Fruit fly (Drosophila melanogaster) whole organism, wandering third instar larva: ENCODE data around the gene Tim17a2.
A peak's percentile ranks its signal among the peaks of the same experiment; 100 is the strongest.

Source experiments
- CG32264 ChIP-seq: fragments of 200-800 bp; sonication (Bioruptor generic); optimal IDR thresholded peaks from 2 replicates; lab custom pipeline; 2016; ENCODE audit warnings: missing biosample characterization, missing genetic modification characterization
- CG9705 ChIP-seq: fragments of 200-800 bp; sonication (Bioruptor generic); optimal IDR thresholded peaks from 2 replicates; lab custom pipeline; 2018; ENCODE audit warnings: missing biosample characterization, mild to moderate bottlenecking, missing genetic modification characterization
- CrebA ChIP-seq: fragments of 200-800 bp; sonication (Bioruptor generic); optimal IDR thresholded peaks from 2 replicates; lab custom pipeline; 2016; ENCODE audit warnings: missing biosample characterization, mild to moderate bottlenecking, missing genetic modification characterization, borderline replicate concordance
- Dfd ChIP-seq: fragments of >200 bp; optimal IDR thresholded peaks from 2 replicates; lab custom pipeline; 2017; ENCODE audit warnings: missing biosample characterization, missing genetic modification characterization
- HLH106 ChIP-seq: fragments of 200-800 bp; optimal IDR thresholded peaks from 3 replicates; lab custom pipeline; 2019; ENCODE audit warnings: missing biosample characterization, mild to moderate bottlenecking, missing genetic modification characterization, moderate library complexity
- Hnf4 ChIP-seq: fragments of 200-800 bp; sonication (Bioruptor generic); optimal IDR thresholded peaks from 2 replicates; lab custom pipeline; 2016; ENCODE audit warnings: missing biosample characterization, mild to moderate bottlenecking, missing genetic modification characterization
- Hr78 ChIP-seq: fragments of >200 bp; optimal IDR thresholded peaks from 2 replicates; lab custom pipeline; 2017; ENCODE audit warnings: missing biosample characterization, missing genetic modification characterization
- Hr83 ChIP-seq: fragments of 200-300 bp; sonication (Bioruptor generic); optimal IDR thresholded peaks from 2 replicates; lab custom pipeline; 2016; ENCODE audit warnings: missing biosample characterization, mild to moderate bottlenecking, missing genetic modification characterization, moderate library complexity; ENCODE audit not compliant: poor library complexity, severe bottlenecking
- Jra ChIP-seq: sonication (Bioruptor generic); optimal IDR thresholded peaks from 2 replicates; lab custom pipeline; 2016; ENCODE audit warnings: missing biosample characterization, missing genetic modification characterization
- Myc ChIP-seq: fragments of >200 bp; optimal IDR thresholded peaks from 2 replicates; lab custom pipeline; 2017
- N ChIP-seq: fragments of >200 bp; optimal IDR thresholded peaks from 2 replicates; lab custom pipeline; 2018; ENCODE audit warnings: missing biosample characterization, missing external identifiers, missing genetic modification characterization
- OdsH ChIP-seq: fragments of 200-800 bp; sonication (Bioruptor generic); optimal IDR thresholded peaks from 2 replicates; lab custom pipeline; 2016; ENCODE audit warnings: missing biosample characterization, mild to moderate bottlenecking, missing genetic modification characterization
- Rel ChIP-seq, 2 experiments: fragments of 200-800 bp; sonication (Bioruptor generic) in 1 of 2; optimal IDR thresholded peaks; 2 replicates in 1 of 2; 3 replicates in 1 of 2; lab custom pipeline; 2016 to 2019; ENCODE audit warnings: mild to moderate bottlenecking in 2 of 2, missing biosample characterization in 2 of 2, missing genetic modification characterization in 2 of 2, moderate library complexity in 1 of 2
- Sp1 ChIP-seq: fragments of 200-800 bp; sonication (Bioruptor generic); optimal IDR thresholded peaks from 3 replicates; lab custom pipeline; 2019; ENCODE audit warnings: missing biosample characterization, mild to moderate bottlenecking, missing genetic modification characterization, moderate library complexity
- br ChIP-seq: fragments of 200-800 bp; sonication (Bioruptor generic); optimal IDR thresholded peaks from 2 replicates; lab custom pipeline; 2016; ENCODE audit warnings: missing biosample characterization, missing genetic modification characterization
- brk ChIP-seq: fragments of 200-800 bp; sonication (Bioruptor generic); optimal IDR thresholded peaks from 2 replicates; lab custom pipeline; 2016; ENCODE audit warnings: missing biosample characterization, mild to moderate bottlenecking, missing genetic modification characterization
- dl ChIP-seq, 2 experiments: fragments of 175-275, 200-275 bp in 1 of 2; fragments of 200-275 bp in 1 of 2; sonication (Bioruptor generic); optimal IDR thresholded peaks; lab custom pipeline; 2018; ENCODE audit warnings: mild to moderate bottlenecking in 2 of 2, missing biosample characterization in 2 of 2, missing genetic modification characterization in 2 of 2, moderate library complexity in 2 of 2; ENCODE audit not compliant: partially characterized antibody in 2 of 2, insufficient read depth in 1 of 2
- dmrt93B ChIP-seq: fragments of 200-800 bp; sonication (Bioruptor generic); optimal IDR thresholded peaks from 2 replicates; lab custom pipeline; 2018; ENCODE audit warnings: missing biosample characterization, mild to moderate bottlenecking, missing genetic modification characterization
- dsf ChIP-seq: sonication (Bioruptor generic); optimal IDR thresholded peaks from 2 replicates; lab custom pipeline; 2016; ENCODE audit warnings: missing biosample characterization, missing genetic modification characterization, borderline replicate concordance
- ey ChIP-seq: fragments of 200-800 bp; sonication (Bioruptor generic); optimal IDR thresholded peaks from 2 replicates; lab custom pipeline; 2016; ENCODE audit warnings: missing biosample characterization, missing genetic modification characterization
- foxo ChIP-seq, 2 experiments: fragments of 200-800 bp; sonication (Bioruptor generic); optimal IDR thresholded peaks; 2 replicates in 1 of 2; 3 replicates in 1 of 2; lab custom pipeline; 2016 to 2017; ENCODE audit warnings: missing biosample characterization in 2 of 2, missing genetic modification characterization in 2 of 2
- fru ChIP-seq: fragments of 200-800 bp; sonication (Bioruptor generic); optimal IDR thresholded peaks from 3 replicates; lab custom pipeline; 2016; ENCODE audit warnings: missing biosample characterization, mild to moderate bottlenecking, missing genetic modification characterization
- h ChIP-seq: fragments of 200-800 bp; sonication (Bioruptor generic); optimal IDR thresholded peaks from 3 replicates; lab custom pipeline; 2016; ENCODE audit warnings: missing biosample characterization, mild to moderate bottlenecking, missing genetic modification characterization
- psq ChIP-seq: fragments of 200-800 bp; sonication (Bioruptor generic); optimal IDR thresholded peaks from 3 replicates; lab custom pipeline; 2017; ENCODE audit warnings: missing biosample characterization, mild to moderate bottlenecking, missing genetic modification characterization, moderate library complexity
- rgr ChIP-seq: fragments of 200-800 bp; sonication (Bioruptor generic); optimal IDR thresholded peaks from 3 replicates; lab custom pipeline; 2016; ENCODE audit warnings: missing biosample characterization, mild to moderate bottlenecking, missing genetic modification characterization
- sage ChIP-seq: fragments of 200-800 bp; sonication (Bioruptor generic); optimal IDR thresholded peaks from 2 replicates; lab custom pipeline; 2016; ENCODE audit warnings: missing biosample characterization, mild to moderate bottlenecking, missing genetic modification characterization
- sv ChIP-seq: fragments of 200-800 bp; sonication (Bioruptor generic); optimal IDR thresholded peaks from 3 replicates; lab custom pipeline; 2016; ENCODE audit warnings: missing biosample characterization, missing genetic modification characterization
- usp ChIP-seq: fragments of >200 bp; optimal IDR thresholded peaks from 2 replicates; lab custom pipeline; 2017; ENCODE audit warnings: missing biosample characterization, missing genetic modification characterization
- woc ChIP-seq: sonication (Bioruptor generic); optimal IDR thresholded peaks from 2 replicates; lab custom pipeline; 2016; ENCODE audit warnings: missing biosample characterization, mild to moderate bottlenecking, missing genetic modification characterization

Tim17a2 gene

dm6 chr3R:5305850-5306483 lies 43.5 kb upstream of the Tim17a2 start:
- TF ChIP-seq Hr78 (GFP tag; lab: Kevin White, UChicago) (no peak), Hnf4 (no peak), Jra (GFP tag; lab: Kevin White, UChicago) (no peak), Dfd (GFP tag; lab: Kevin White, UChicago) (no peak), woc (GFP tag; lab: Kevin White, UChicago) (no peak), sv (GFP tag; lab: Kevin White, UChicago) (no peak), sage (GFP tag; lab: Kevin White, UChicago) (no peak), CG9705 (no peak)

dm6 chr3R:5302939-5303777 lies 40.7 kb upstream of the Tim17a2 start:
- TF ChIP-seq fru (peak; percentile 6), br (GFP tag; lab: Kevin White, UChicago) (peak; percentile 35), woc (GFP tag; lab: Kevin White, UChicago) (no peak), foxo (GFP tag; optimal IDR thresholded peaks at IDR 0.05; lab: Kevin White, UChicago) (peak in 1 of 2 experiments; percentile 38), Hr78 (GFP tag; lab: Kevin White, UChicago) (no peak), dmrt93B (no peak), Rel (GFP tag; optimal IDR thresholded peaks at IDR 0.05; lab: Kevin White, UChicago) (no peak), Rel (tag; optimal IDR thresholded peaks at IDR 0.05; lab: Kevin White, UChicago) (peak; percentile 72), ey (GFP tag; lab: Kevin White, UChicago) (no peak), usp (GFP tag; lab: Kevin White, UChicago) (no peak), N (GFP tag; lab: Kevin White, UChicago) (no peak), sage (GFP tag; lab: Kevin White, UChicago) (no peak), h (peak; percentile 47), rgr (GFP tag; lab: Kevin White, UChicago) (peak; percentile 25), Hnf4 (peak; percentile 1), HLH106 (no peak), psq (peak; percentile 7), Hr83 (GFP tag; lab: Kevin White, UChicago) (peak; percentile 59), Jra (GFP tag; lab: Kevin White, UChicago) (peak; percentile 17), OdsH (GFP tag; lab: Kevin White, UChicago) (peak; percentile 29), Sp1 (GFP tag; lab: Kevin White, UChicago) (peak; percentile 32)

- peak in 1 of 2 experiments; percentile 23 for TF ChIP-seq foxo (GFP tag; optimal IDR thresholded peaks at IDR 0.05; lab: Kevin White, UChicago)
- no peak for TF ChIP-seq rgr (GFP tag; lab: Kevin White, UChicago)
- TF ChIP-seq Hr78 (GFP tag; lab: Kevin White, UChicago) = no peak
- TF ChIP-seq Sp1 (GFP tag; lab: Kevin White, UChicago) = peak; percentile 14
- peak; percentile 37 for TF ChIP-seq CrebA (GFP tag; lab: Kevin White, UChicago)
- no peak for TF ChIP-seq Myc (lab: Kevin White, UChicago)
- no peak for TF ChIP-seq CG9705
- TF ChIP-seq HLH106 = peak; percentile 4
- TF ChIP-seq N (GFP tag; lab: Kevin White, UChicago) = no peak
- TF ChIP-seq h = peak; percentile 65
- TF ChIP-seq fru = peak; percentile 21
These were observed 39.4 kb upstream of the Tim17a2 start for dm6 chr3R:5301905-5302304.

dm6 chr3R:5300620-5301019 lies 38.1 kb upstream of the Tim17a2 start:
- TF ChIP-seq CG9705 (no peak), dl (GFP tag; optimal IDR thresholded peaks at IDR 0.05; lab: Kevin White, UChicago; ENCODE audit: insufficient read depth in 1 of 2, partially characterized antibody in 2 of 2) (no peak), dsf (GFP tag; lab: Kevin White, UChicago) (no peak), Myc (lab: Kevin White, UChicago) (no peak), foxo (GFP tag; optimal IDR thresholded peaks at IDR 0.05; lab: Kevin White, UChicago) (no peak), Rel (GFP tag; optimal IDR thresholded peaks at IDR 0.05; lab: Kevin White, UChicago) (no peak), Rel (tag; optimal IDR thresholded peaks at IDR 0.05; lab: Kevin White, UChicago) (peak; percentile 19), brk (no peak), Dfd (GFP tag; lab: Kevin White, UChicago) (no peak), br (GFP tag; lab: Kevin White, UChicago) (peak; percentile 18), CG32264 (GFP tag; lab: Kevin White, UChicago) (no peak), OdsH (GFP tag; lab: Kevin White, UChicago) (peak; percentile 5)
